Fruit fly (Drosophila melanogaster): ENCODE results near the gene CG7886.

- TF ChIP-seq h (optimal IDR thresholded peaks at IDR 0.05) (no peak), ttk (optimal IDR thresholded peaks at IDR 0.05) (no peak), Sin3A (optimal IDR thresholded peaks at IDR 0.05) (no peak), Myc (optimal IDR thresholded peaks at IDR 0.05) (no peak), insv (optimal IDR thresholded peaks at IDR 0.05) (no peak)
Observed at dm6 chr3R:14658170-14658569, 15.8 kb upstream of the CG7886 start.
